Fruit fly (Drosophila melanogaster) whole organism, prepupa: ENCODE results near the gene Capr.

Experiments
- Blimp-1 ChIP-seq: fragments of 200-800 bp; sonication (Bioruptor generic); optimal IDR thresholded peaks from 3 replicates; lab custom pipeline; 2017; ENCODE audit warnings: missing biosample characterization, missing genetic modification characterization, mild to moderate bottlenecking, moderate library complexity, missing genetic modification reagents
- CG10631 ChIP-seq: fragments of 200-800 bp; sonication (Bioruptor generic); optimal IDR thresholded peaks from 2 replicates; lab custom pipeline; 2016; ENCODE audit warnings: missing biosample characterization, missing genetic modification characterization
- CG10669 ChIP-seq: fragments of 200-800 bp; sonication (Bioruptor generic); optimal IDR thresholded peaks from 3 replicates; lab custom pipeline; 2018; ENCODE audit warnings: missing biosample characterization, mild to moderate bottlenecking, missing genetic modification characterization, moderate library complexity
- CG11294 ChIP-seq: fragments of 200-800 bp; sonication (Bioruptor generic); IDR thresholded peaks from 2 replicates; pipeline ENCODE4 v1.3.6; 2022; ENCODE audit warnings: missing biosample characterization, missing genetic modification characterization
- CG11762 ChIP-seq: fragments of 200-800 bp; sonication (Bioruptor generic); optimal IDR thresholded peaks from 3 replicates; lab custom pipeline; 2016; ENCODE audit warnings: missing biosample characterization, missing genetic modification characterization; ENCODE audit not compliant: insufficient read depth
- CG15336 ChIP-seq: fragments of 200-800 bp; sonication (Bioruptor generic); IDR thresholded peaks from 2 replicates; pipeline ENCODE4 v1.3.6; 2022; ENCODE audit warnings: missing biosample characterization, missing genetic modification characterization
- CG16779 ChIP-seq: fragments of 200-800 bp; sonication (Bioruptor generic); optimal IDR thresholded peaks from 3 replicates; lab custom pipeline; 2017; ENCODE audit warnings: missing biosample characterization, mild to moderate bottlenecking, missing genetic modification characterization
- CG3032 ChIP-seq: fragments of 200-800 bp; optimal IDR thresholded peaks from 2 replicates; lab custom pipeline; 2019; ENCODE audit warnings: missing biosample characterization, mild to moderate bottlenecking, missing genetic modification characterization, moderate library complexity
- CG31627 ChIP-seq: fragments of 200-800 bp; sonication (Bioruptor generic); optimal IDR thresholded peaks from 3 replicates; lab custom pipeline; 2016; ENCODE audit warnings: missing biosample characterization, missing genetic modification characterization
- CG3919 ChIP-seq: fragments of 200-800 bp; sonication (Bioruptor generic); optimal IDR thresholded peaks from 3 replicates; lab custom pipeline; 2016; ENCODE audit warnings: missing biosample characterization, missing genetic modification characterization
- CG4318 ChIP-seq: fragments of 200-800 bp; sonication (Bioruptor generic); optimal IDR thresholded peaks from 3 replicates; lab custom pipeline; 2017; ENCODE audit warnings: missing biosample characterization, mild to moderate bottlenecking, missing genetic modification characterization
- CG6163 ChIP-seq: fragments of 200-800 bp; sonication (Bioruptor generic); IDR thresholded peaks from 3 replicates; pipeline ENCODE4 v1.3.6; 2022; ENCODE audit warnings: missing biosample characterization, missing genetic modification characterization
- CG6276 ChIP-seq: fragments of 200-800 bp; sonication (Bioruptor generic); optimal IDR thresholded peaks from 2 replicates; lab custom pipeline; 2017; ENCODE audit warnings: missing biosample characterization, mild to moderate bottlenecking, missing genetic modification characterization
- CG6792 ChIP-seq: fragments of 200-800 bp; sonication (Bioruptor generic); optimal IDR thresholded peaks from 3 replicates; lab custom pipeline; 2016; ENCODE audit warnings: missing biosample characterization, missing genetic modification characterization
- CG6808 ChIP-seq: fragments of 200-800 bp; sonication (Bioruptor generic); optimal IDR thresholded peaks from 3 replicates; lab custom pipeline; 2017; ENCODE audit warnings: missing biosample characterization, missing genetic modification characterization, mild to moderate bottlenecking, moderate library complexity, missing genetic modification reagents
- CG6854 ChIP-seq: fragments of 200-800 bp; sonication (Bioruptor generic); optimal IDR thresholded peaks from 2 replicates; lab custom pipeline; 2017; ENCODE audit warnings: missing biosample characterization, mild to moderate bottlenecking, missing genetic modification characterization
- CG8119 ChIP-seq: fragments of 200-800 bp; sonication (Bioruptor generic); IDR thresholded peaks from 3 replicates; pipeline ENCODE4 v1.3.6; 2022; ENCODE audit warnings: missing biosample characterization, missing genetic modification characterization
- CG8319 ChIP-seq: fragments of 200-800 bp; sonication (Bioruptor generic); optimal IDR thresholded peaks from 3 replicates; lab custom pipeline; 2016; ENCODE audit warnings: missing biosample characterization, missing genetic modification characterization
- CG9139 ChIP-seq: fragments of 200-800 bp; sonication (Bioruptor generic); optimal IDR thresholded peaks from 3 replicates; lab custom pipeline; 2017; ENCODE audit warnings: missing biosample characterization, mild to moderate bottlenecking, missing genetic modification characterization
- Eip75B ChIP-seq: fragments of 200-800 bp; sonication (Bioruptor generic); optimal IDR thresholded peaks from 3 replicates; lab custom pipeline; 2016; ENCODE audit warnings: missing biosample characterization, missing genetic modification characterization
- Eip78C ChIP-seq: fragments of 200-800 bp; sonication (Bioruptor generic); peaks from one replicate; lab custom pipeline; 2016; ENCODE audit warnings: missing biosample characterization, missing genetic modification characterization
- Eip93F ChIP-seq: fragments of 200-800 bp; sonication (Bioruptor generic); optimal IDR thresholded peaks from 2 replicates; lab custom pipeline; 2016; ENCODE audit warnings: missing biosample characterization, mild to moderate bottlenecking, missing genetic modification characterization
- Ets21C ChIP-seq: fragments of 200-800 bp; sonication (Bioruptor generic); optimal IDR thresholded peaks from 3 replicates; lab custom pipeline; 2016; ENCODE audit warnings: missing biosample characterization, missing genetic modification characterization
- Ets96B ChIP-seq: fragments of 200-800 bp; optimal IDR thresholded peaks from 2 replicates; lab custom pipeline; 2019; ENCODE audit warnings: missing biosample characterization, mild to moderate bottlenecking, missing genetic modification characterization, moderate library complexity
- Hr38 ChIP-seq: sonication (Bioruptor generic); optimal IDR thresholded peaks from 2 replicates; lab custom pipeline; 2016; ENCODE audit warnings: missing biosample characterization, missing genetic modification characterization
- Hr39 ChIP-seq: fragments of 200-800 bp; sonication (Bioruptor generic); optimal IDR thresholded peaks from 2 replicates; lab custom pipeline; 2016; ENCODE audit warnings: missing biosample characterization, missing genetic modification characterization
- Lpt ChIP-seq: fragments of 200-800 bp; sonication (Bioruptor generic); optimal IDR thresholded peaks from 3 replicates; lab custom pipeline; 2016; ENCODE audit warnings: missing biosample characterization, missing genetic modification characterization
- Met ChIP-seq: fragments of 200-800 bp; sonication (Bioruptor generic); optimal IDR thresholded peaks from 3 replicates; lab custom pipeline; 2016; ENCODE audit warnings: missing biosample characterization, missing genetic modification characterization
- OdsH ChIP-seq: fragments of 200-800 bp; sonication (Bioruptor generic); optimal IDR thresholded peaks from 3 replicates; lab custom pipeline; 2016; ENCODE audit warnings: missing biosample characterization, missing genetic modification characterization
- Smox ChIP-seq: fragments of 200-800 bp; sonication (Bioruptor generic); optimal IDR thresholded peaks from 3 replicates; lab custom pipeline; 2016; ENCODE audit warnings: missing biosample characterization, missing genetic modification characterization
- Sox102F ChIP-seq: fragments of 200-800 bp; sonication (Bioruptor generic); optimal IDR thresholded peaks from 2 replicates; lab custom pipeline; 2016; ENCODE audit warnings: missing biosample characterization, mild to moderate bottlenecking, missing genetic modification characterization
- Sox14 ChIP-seq: fragments of 200-800 bp; sonication (Bioruptor generic); optimal IDR thresholded peaks from 3 replicates; lab custom pipeline; 2016; ENCODE audit warnings: missing biosample characterization, missing genetic modification characterization
- Sox15 ChIP-seq: fragments of 200-800 bp; sonication (Bioruptor generic); optimal IDR thresholded peaks from 3 replicates; lab custom pipeline; 2016; ENCODE audit warnings: missing biosample characterization, missing genetic modification characterization
- achi ChIP-seq: fragments of 200-800 bp; sonication (Bioruptor generic); optimal IDR thresholded peaks from 3 replicates; lab custom pipeline; 2016; ENCODE audit warnings: missing biosample characterization, missing genetic modification characterization
- dac ChIP-seq: fragments of 200-800 bp; sonication (Bioruptor generic); optimal IDR thresholded peaks from 2 replicates; lab custom pipeline; 2017; ENCODE audit warnings: missing biosample characterization, mild to moderate bottlenecking, missing genetic modification characterization
- dsx ChIP-seq: fragments of 200-800 bp; optimal IDR thresholded peaks from 3 replicates; lab custom pipeline; 2019; ENCODE audit warnings: missing biosample characterization, mild to moderate bottlenecking, missing genetic modification characterization, moderate library complexity; ENCODE audit not compliant: poor library complexity, severe bottlenecking
- eg ChIP-seq: fragments of 200-800 bp; sonication (Bioruptor generic); IDR thresholded peaks from 3 replicates; pipeline ENCODE4 v1.3.6; 2022; ENCODE audit warnings: missing biosample characterization, missing genetic modification characterization
- esn ChIP-seq: fragments of 200-800 bp; sonication (Bioruptor generic); optimal IDR thresholded peaks from 2 replicates; lab custom pipeline; 2016; ENCODE audit warnings: missing biosample characterization, mild to moderate bottlenecking, missing genetic modification characterization, moderate library complexity
- fd59A ChIP-seq: fragments of 200-800 bp; sonication (Bioruptor generic); optimal IDR thresholded peaks from 2 replicates; lab custom pipeline; 2017; ENCODE audit warnings: missing biosample characterization, mild to moderate bottlenecking, missing genetic modification characterization, missing genetic modification reagents
- fd85E ChIP-seq: fragments of 200-800 bp; sonication (Bioruptor generic); optimal IDR thresholded peaks from 3 replicates; lab custom pipeline; 2016; ENCODE audit warnings: missing biosample characterization, missing genetic modification characterization
- fkh ChIP-seq: fragments of 200-800 bp; sonication (Bioruptor generic); optimal IDR thresholded peaks from 3 replicates; lab custom pipeline; 2017; ENCODE audit warnings: missing biosample characterization, mild to moderate bottlenecking, missing genetic modification characterization, moderate library complexity
- lz ChIP-seq: fragments of 200-800 bp; sonication (Bioruptor generic); optimal IDR thresholded peaks from 3 replicates; lab custom pipeline; 2016; ENCODE audit warnings: missing biosample characterization, missing genetic modification characterization
- pdm3 ChIP-seq: fragments of 200-800 bp; sonication (Bioruptor generic); optimal IDR thresholded peaks from 3 replicates; lab custom pipeline; 2016; ENCODE audit warnings: missing biosample characterization, missing genetic modification characterization
- salr ChIP-seq, 2 experiments: fragments of 200-800 bp; sonication (Bioruptor generic); optimal IDR thresholded peaks; 3 replicates each; lab custom pipeline; 2016 to 2018; ENCODE audit warnings: missing biosample characterization in 2 of 2, missing genetic modification characterization in 2 of 2, mild to moderate bottlenecking in 1 of 2
- ss ChIP-seq, 2 experiments: fragments of 200-800 bp; sonication (Bioruptor generic); optimal IDR thresholded peaks; 2 replicates in 1 of 2; 3 replicates in 1 of 2; lab custom pipeline; 2017 to 2018; ENCODE audit warnings: mild to moderate bottlenecking in 2 of 2, missing biosample characterization in 2 of 2, missing genetic modification characterization in 2 of 2, moderate library complexity in 1 of 2
- svp ChIP-seq: fragments of 200-800 bp; sonication (Bioruptor generic); peaks from one replicate; lab custom pipeline; 2016; ENCODE audit warnings: missing biosample characterization, missing genetic modification characterization
- topi ChIP-seq: fragments of 200-800 bp; sonication (Bioruptor generic); optimal IDR thresholded peaks from 3 replicates; lab custom pipeline; 2016; ENCODE audit warnings: missing biosample characterization, missing genetic modification characterization
- vri ChIP-seq: fragments of 200-800 bp; sonication (Bioruptor generic); optimal IDR thresholded peaks from 3 replicates; lab custom pipeline; 2016; ENCODE audit warnings: missing biosample characterization, mild to moderate bottlenecking, missing genetic modification characterization

Capr gene

DNA sequence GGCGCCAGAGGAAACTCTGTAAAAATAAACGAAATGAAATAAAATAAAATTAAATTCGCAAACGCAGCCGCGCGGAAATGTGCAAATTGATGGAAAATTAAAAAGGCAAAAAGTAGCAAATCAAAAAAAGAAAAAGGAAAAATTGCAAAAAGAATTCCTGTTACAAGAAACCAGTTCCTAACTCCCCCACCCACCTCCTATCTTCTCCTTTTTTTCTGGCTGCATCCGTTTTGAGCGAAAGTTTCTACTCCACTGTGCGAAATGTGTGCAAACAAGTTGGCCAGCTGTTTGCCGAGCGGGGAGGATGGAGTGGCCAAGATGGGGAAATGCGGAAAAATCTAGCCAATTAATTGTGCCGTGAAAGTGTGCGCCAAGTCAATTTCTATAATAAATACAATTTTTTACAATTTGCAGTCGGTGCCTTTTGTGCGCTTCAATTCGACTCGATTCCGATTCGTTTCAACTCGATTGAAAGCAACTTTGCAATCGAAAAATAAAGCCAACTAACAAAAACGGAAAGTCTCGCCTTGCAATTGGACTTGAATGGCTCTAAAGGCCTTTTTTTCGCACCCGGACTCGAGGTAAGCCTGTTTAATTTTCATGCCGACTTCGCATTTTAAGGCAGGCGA is 46.6 kb downstream of the Capr start (continued):
- TF ChIP-seq CG6276 (GFP tag; lab: Kevin White, UChicago) (peak; percentile 60), CG11762 (GFP tag; lab: Kevin White, UChicago) (no peak), CG6808 (GFP tag; lab: Kevin White, UChicago) (no peak), CG4318 (GFP tag; lab: Kevin White, UChicago) (no peak), Hr38 (GFP tag; lab: Kevin White, UChicago) (no peak), Eip93F (GFP tag; lab: Kevin White, UChicago) (no peak), Blimp-1 (GFP tag; lab: Kevin White, UChicago) (peak; percentile 74), CG3032 (no peak), OdsH (GFP tag; lab: Kevin White, UChicago) (no peak), svp (GFP tag; lab: Kevin White, UChicago) (peak; percentile 59), CG6163 (GFP tag; lab: Robert Waterston, UW) (peak; percentile 43; the same call in 2 of the 3 replicates), CG10631 (GFP tag; lab: Kevin White, UChicago) (peak; percentile 20), CG8319 (GFP tag; lab: Kevin White, UChicago) (no peak), Eip78C (peak; percentile 41), Lpt (GFP tag; lab: Kevin White, UChicago) (peak; percentile 24), CG15336 (GFP tag; lab: Robert Waterston, UW) (peak; percentile 40), esn (GFP tag; lab: Kevin White, UChicago) (no peak), lz (GFP tag; lab: Kevin White, UChicago) (no peak), CG9139 (GFP tag; lab: Kevin White, UChicago) (no peak), eg (GFP tag; lab: Robert Waterston, UW) (peak; percentile 71), achi (peak; percentile 7), Ets21C (GFP tag; lab: Kevin White, UChicago) (no peak), fd59A (GFP tag; lab: Kevin White, UChicago) (no peak), Ets96B (tag; lab: Kevin White, UChicago) (no peak), Sox102F (peak; percentile 18), vri (GFP tag; lab: Kevin White, UChicago) (no peak), CG6792 (GFP tag; lab: Kevin White, UChicago) (no peak), Eip75B (GFP tag; lab: Kevin White, UChicago) (peak; percentile 7), CG16779 (tag; lab: Kevin White, UChicago) (no peak), CG11294 (GFP tag; lab: Robert Waterston, UW) (0 out of 2 replicates have a peak, but pooled peaks have one; percentile 19), fkh (GFP tag; lab: Kevin White, UChicago) (no peak), topi (GFP tag; lab: Kevin White, UChicago) (no peak), Smox (GFP tag; lab: Kevin White, UChicago) (peak; percentile 27), dsx (GFP tag; lab: Kevin White, UChicago) (no peak), ss (GFP tag; optimal IDR thresholded peaks at IDR 0.05; lab: Kevin White, UChicago) (no peak), Met (GFP tag; lab: Kevin White, UChicago) (peak; percentile 47), Hr39 (no peak), dac (no peak), pdm3 (peak; percentile 14), salr (GFP tag; optimal IDR thresholded peaks at IDR 0.05; lab: Kevin White, UChicago) (no peak)

DNA sequence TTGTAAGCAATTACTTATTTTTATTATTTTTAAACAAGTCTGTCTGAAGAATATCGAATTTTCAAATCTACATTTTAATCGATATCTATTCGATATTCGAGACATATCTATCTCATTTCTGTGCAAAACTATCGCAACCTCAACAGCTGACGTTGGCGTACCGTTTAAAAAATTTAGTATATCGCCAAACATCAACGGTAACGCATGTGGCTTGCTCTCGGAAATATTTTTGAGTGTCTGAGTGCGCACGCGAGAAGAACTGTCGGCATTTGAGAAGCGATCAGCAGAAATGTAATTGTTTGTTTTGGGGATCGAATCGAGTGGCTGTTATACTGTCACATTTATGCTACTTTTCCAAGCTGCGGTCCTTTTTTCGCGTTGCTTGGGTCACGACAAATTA is 47.3 kb downstream of the Capr start, which contains the start of gene MYPT-75D:
MYPT-75D (plus strand) TSS at position 174 of the 400 bp plus-strand sequence.
- TF ChIP-seq CG31627 (GFP tag; lab: Kevin White, UChicago) (no peak), fd59A (GFP tag; lab: Kevin White, UChicago) (no peak), Eip93F (GFP tag; lab: Kevin White, UChicago) (no peak), ss (GFP tag; optimal IDR thresholded peaks at IDR 0.05; lab: Kevin White, UChicago) (peak in 1 of 2 experiments; percentile 14), Hr39 (no peak), CG3919 (GFP tag; lab: Kevin White, UChicago) (peak; percentile 18), vri (GFP tag; lab: Kevin White, UChicago) (peak; percentile 31), CG8119 (GFP tag; lab: Robert Waterston, UW) (no peak), Sox15 (GFP tag; lab: Kevin White, UChicago) (no peak), CG10669 (GFP tag; lab: Kevin White, UChicago) (no peak), Sox102F (peak; percentile 6), Sox14 (GFP tag; lab: Kevin White, UChicago) (peak; percentile 54), fkh (GFP tag; lab: Kevin White, UChicago) (peak; percentile 70), Eip78C (peak; percentile 80), fd85E (GFP tag; lab: Kevin White, UChicago) (no peak), dsx (GFP tag; lab: Kevin White, UChicago) (peak; percentile 29), CG6854 (GFP tag; lab: Kevin White, UChicago) (no peak), CG6792 (GFP tag; lab: Kevin White, UChicago) (peak; percentile 0)
- TF ChIP-seq, all 60 proteins: peak for 9
